Worm (Caenorhabditis elegans): ENCODE results near the gene F58F12.4.

The F58F12.4 gene

DNA sequence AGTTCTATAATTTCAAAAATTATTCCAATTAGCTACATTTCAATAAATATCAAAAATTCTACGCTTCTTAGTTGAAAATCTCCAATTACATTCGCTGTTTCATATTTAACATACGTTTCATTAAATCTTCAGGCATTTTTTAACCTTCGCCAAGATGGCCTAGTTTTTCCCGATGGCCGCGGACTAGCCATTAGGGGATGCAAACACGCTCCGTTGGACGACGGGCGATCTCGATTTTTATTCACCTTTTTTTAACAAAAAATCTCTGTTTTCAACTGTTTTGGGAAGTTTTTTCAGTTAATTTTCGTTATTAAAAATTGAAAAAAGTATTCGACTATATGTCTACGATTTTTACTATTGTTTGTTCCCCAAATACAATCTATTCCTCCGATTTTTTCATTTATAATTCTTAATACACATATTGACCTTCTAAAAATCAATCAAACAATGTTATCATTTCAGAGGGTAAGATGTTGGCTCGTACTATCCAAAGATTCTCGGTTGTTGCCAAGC is 3.3 kb upstream of the F58F12.4 start, which contains the start of gene F58F12.1 (continued):
- TF ChIP-seq hlh-13 (GFP tag; optimal IDR thresholded peaks at IDR 0.05) (no peak), pqm-1 (tag; optimal IDR thresholded peaks at IDR 0.05) (peak; percentile 14), gmeb-2 (tag; optimal IDR thresholded peaks at IDR 0.05) (peak; percentile 12)

ce11 chrII:6387937-6388336 is 1.4 kb downstream of the F58F12.4 start, which contains the start of gene F58F12.2:
Gene F58F12.2 (minus strand): TSS chrII:6388037.
- no peak for TF ChIP-seq nhr-11 (tag; optimal IDR thresholded peaks at IDR 0.05)

DNA sequence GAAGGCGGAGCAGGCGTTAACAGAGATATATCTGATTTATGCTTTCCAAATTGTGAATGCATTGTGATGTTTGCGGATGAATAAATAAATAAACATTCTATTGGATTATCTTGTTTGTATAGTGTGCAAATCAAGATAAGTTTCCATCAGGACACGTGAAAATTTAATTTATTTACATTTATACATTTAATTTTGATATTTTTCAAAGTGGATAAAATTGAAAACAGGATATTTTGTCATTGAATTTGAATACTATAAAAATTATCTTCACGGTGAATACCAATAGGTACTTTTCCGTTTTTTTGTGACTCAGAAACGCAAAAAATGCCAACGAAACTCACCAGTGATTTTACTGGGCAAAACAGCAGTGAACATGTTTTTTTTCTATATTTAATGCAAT is 4.6 kb downstream of the F58F12.4 start, which contains the start of gene F58F12.3:
TSS of gene F58F12.3 (minus strand) at position 101 of the 400 bp plus-strand sequence.
- TF ChIP-seq ceh-24 (tag; optimal IDR thresholded peaks at IDR 0.05): no peak
- TF ChIP-seq zip-5 (tag; optimal IDR thresholded peaks at IDR 0.05): no peak
- TF ChIP-seq pax-1 (tag; optimal IDR thresholded peaks at IDR 0.05): no peak
- TF ChIP-seq pat-9 (tag; optimal IDR thresholded peaks at IDR 0.05): no peak
- no peak for TF ChIP-seq tbx-2 (tag; optimal IDR thresholded peaks at IDR 0.05)
- no peak for TF ChIP-seq C08G9.2 (tag; optimal IDR thresholded peaks at IDR 0.05)
- no peak for TF ChIP-seq pqm-1 (tag; optimal IDR thresholded peaks at IDR 0.05)
- TF ChIP-seq odd-2 (tag; optimal IDR thresholded peaks at IDR 0.05): no peak
- no peak for TF ChIP-seq ceh-45 (GFP tag; IDR thresholded peaks at IDR 0.05)
- no peak for TF ChIP-seq T23F11.4 (GFP tag; optimal IDR thresholded peaks at IDR 0.05)
- no peak for TF ChIP-seq elt-2 (tag; optimal IDR thresholded peaks at IDR 0.05)
- no peak for TF ChIP-seq ceh-48 (tag; optimal IDR thresholded peaks at IDR 0.05)
- TF ChIP-seq ztf-16 (tag; optimal IDR thresholded peaks at IDR 0.05): no peak
- TF ChIP-seq eyg-1 (tag; optimal IDR thresholded peaks at IDR 0.05): no peak
- TF ChIP-seq unc-42 (tag; optimal IDR thresholded peaks at IDR 0.05): no peak
- TF ChIP-seq ceh-14 (tag; optimal IDR thresholded peaks at IDR 0.05): no peak

ce11 chrII:6394037-6394436 is 7.5 kb downstream of the F58F12.4 start:
- TF ChIP-seq unc-55 (GFP tag; optimal IDR thresholded peaks at IDR 0.05) (peak; percentile 52), sox-4 (tag; optimal IDR thresholded peaks at IDR 0.05) (no peak)

ce11 chrII:6398406-6398805 is 11.8 kb downstream of the F58F12.4 start, which contains the start of gene zig-10:
Gene zig-10 (plus strand): TSS chrII:6398706.
- no peak for TF ChIP-seq pha-4 (tag; optimal IDR thresholded peaks at IDR 0.05)
- TF ChIP-seq fkh-10 (GFP tag; optimal IDR thresholded peaks at IDR 0.05): no peak
- TF ChIP-seq ets-4 (tag; optimal IDR thresholded peaks at IDR 0.05): no peak
- TF ChIP-seq lim-6 (tag; optimal IDR thresholded peaks at IDR 0.05): no peak
- TF ChIP-seq C08G9.2 (tag; optimal IDR thresholded peaks at IDR 0.05): no peak
- no peak for TF ChIP-seq K02D7.2 (tag; optimal IDR thresholded peaks at IDR 0.05)
- TF ChIP-seq madf-2 (tag; optimal IDR thresholded peaks at IDR 0.05): no peak
- no peak for TF ChIP-seq nfya-1 (tag; optimal IDR thresholded peaks at IDR 0.05)
- TF ChIP-seq unc-86 (tag; optimal IDR thresholded peaks at IDR 0.05): no peak
- TF ChIP-seq npax-4 (tag; optimal IDR thresholded peaks at IDR 0.05): no peak
- no peak for TF ChIP-seq sox-2 (GFP tag; IDR thresholded peaks at IDR 0.05)
- no peak for TF ChIP-seq gmeb-2 (tag; optimal IDR thresholded peaks at IDR 0.05)
- no peak for TF ChIP-seq unc-3 (GFP tag; conservative IDR thresholded peaks at IDR 0.05)
- TF ChIP-seq unc-3 (tag; optimal IDR thresholded peaks at IDR 0.05): no peak
- no peak for TF ChIP-seq pqm-1 (tag; optimal IDR thresholded peaks at IDR 0.05)
- no peak for TF ChIP-seq pat-9 (tag; optimal IDR thresholded peaks at IDR 0.05)
- TF ChIP-seq mec-3 (tag; optimal IDR thresholded peaks at IDR 0.05; ENCODE audit: borderline replicate concordance): no peak

All from whole organism, late embryonic.